Fruit fly (Drosophila melanogaster): ENCODE data around the gene CG13272.
A peak's percentile ranks its signal among the peaks of the same experiment; 100 is the strongest.

CG13272 gene

dm6 chr2L:16848670-16849069 lies 44.0 kb downstream of the CG13272 start, which contains the start of gene CG13284:
Gene CG13284 (minus strand): TSS chr2L:16848716.
- TF ChIP-seq rn (GFP tag; IDR thresholded peaks at IDR 0.05) (no peak), CG34367 (tag; optimal IDR thresholded peaks at IDR 0.05) (no peak), CG13204 (GFP tag; optimal IDR thresholded peaks at IDR 0.05) (no peak), CG17806 (tag; optimal IDR thresholded peaks at IDR 0.05) (no peak), fd96Ca (GFP tag; IDR thresholded peaks at IDR 0.05) (no peak)

- TF ChIP-seq CG8159 (tag; optimal IDR thresholded peaks at IDR 0.05) (no peak), CG12605 (GFP tag; IDR thresholded peaks at IDR 0.05) (no peak), EcR (GFP tag; optimal IDR thresholded peaks at IDR 0.05) (no peak), CG9948 (tag; optimal IDR thresholded peaks at IDR 0.05) (no peak), Pif1A (GFP tag; optimal IDR thresholded peaks at IDR 0.05) (no peak)
Measured at dm6 chr2L:16850442-16850841, 45.8 kb downstream of the CG13272 start.

DNA sequence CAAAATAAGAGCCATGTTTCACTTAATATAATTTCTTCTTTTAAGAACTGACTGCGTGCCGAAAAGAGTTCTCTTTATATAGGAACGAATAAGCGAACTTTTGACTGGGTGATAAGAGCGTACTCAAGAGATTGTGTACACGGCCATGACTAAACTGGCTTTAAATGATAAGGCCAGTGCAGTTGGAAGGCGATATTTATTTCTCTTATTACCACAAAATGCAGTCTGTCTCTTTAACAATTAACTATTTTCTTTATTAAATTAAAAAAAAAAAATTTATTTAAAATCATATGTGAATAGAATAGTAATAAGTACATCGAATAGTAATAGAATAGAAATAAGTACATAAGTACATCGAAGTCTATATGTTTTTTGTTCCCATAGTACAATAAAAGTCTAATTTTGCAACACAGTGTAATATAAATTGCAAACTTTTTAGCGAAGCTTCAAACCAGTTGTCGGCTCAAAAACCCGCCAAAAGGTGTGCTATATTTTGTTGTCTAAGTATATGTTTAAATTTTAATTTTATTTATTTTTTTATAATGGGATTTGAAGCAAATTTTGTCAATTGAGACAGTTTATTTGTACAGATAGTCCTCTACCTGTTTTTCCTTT lies 47.7 kb downstream of the CG13272 start, which contains the start of gene CG31810:
Gene CG31810 (minus strand): TSS at position 51 of the 615 bp plus-strand sequence.
- TF ChIP-seq D1 (tag; optimal IDR thresholded peaks at IDR 0.05) (peak; percentile 55), CG32121 (GFP tag; IDR thresholded peaks at IDR 0.05) (0 out of 2 replicates have a peak, but pooled peaks have one; percentile 17), fd96Ca (GFP tag; IDR thresholded peaks at IDR 0.05) (no peak), CG14655 (GFP tag; optimal IDR thresholded peaks at IDR 0.05) (no peak), EcR (GFP tag; optimal IDR thresholded peaks at IDR 0.05) (no peak)

dm6 chr2L:16857131-16857530 lies 52.4 kb downstream of the CG13272 start:
- TF ChIP-seq CG14655 (GFP tag; optimal IDR thresholded peaks at IDR 0.05) (no peak), CG32121 (GFP tag; IDR thresholded peaks at IDR 0.05) (no peak), CG8159 (tag; optimal IDR thresholded peaks at IDR 0.05) (no peak), CG10348 (GFP tag; IDR thresholded peaks at IDR 0.05) (no peak), CG8301 (tag; optimal IDR thresholded peaks at IDR 0.05) (no peak), CG13204 (GFP tag; optimal IDR thresholded peaks at IDR 0.05) (no peak), Pif1A (GFP tag; optimal IDR thresholded peaks at IDR 0.05) (no peak), CG12605 (GFP tag; IDR thresholded peaks at IDR 0.05) (no peak), Pif1B (GFP tag; optimal IDR thresholded peaks at IDR 0.05) (no peak), CG17806 (tag; optimal IDR thresholded peaks at IDR 0.05) (no peak), CG34367 (tag; optimal IDR thresholded peaks at IDR 0.05) (no peak), Ets98B (GFP tag; IDR thresholded peaks at IDR 0.05) (no peak), Snoo (tag; optimal IDR thresholded peaks at IDR 0.05) (no peak), D1 (tag; optimal IDR thresholded peaks at IDR 0.05) (no peak), fd96Ca (GFP tag; IDR thresholded peaks at IDR 0.05) (no peak), CG15710 (tag; optimal IDR thresholded peaks at IDR 0.05) (no peak), CG9948 (tag; optimal IDR thresholded peaks at IDR 0.05) (no peak), CG4496 (GFP tag; IDR thresholded peaks at IDR 0.05) (no peak), EcR (GFP tag; optimal IDR thresholded peaks at IDR 0.05) (no peak)

- no peak for TF ChIP-seq Ets98B (GFP tag; IDR thresholded peaks at IDR 0.05)
- no peak for TF ChIP-seq Pif1B (GFP tag; optimal IDR thresholded peaks at IDR 0.05)
- TF ChIP-seq CG13204 (GFP tag; optimal IDR thresholded peaks at IDR 0.05), result no peak
- no peak for TF ChIP-seq CG17806 (tag; optimal IDR thresholded peaks at IDR 0.05)
- no peak for TF ChIP-seq CG34367 (tag; optimal IDR thresholded peaks at IDR 0.05)
- TF ChIP-seq rn (GFP tag; IDR thresholded peaks at IDR 0.05), result no peak
- no peak for TF ChIP-seq CG14655 (GFP tag; optimal IDR thresholded peaks at IDR 0.05)
- no peak for TF ChIP-seq EcR (GFP tag; optimal IDR thresholded peaks at IDR 0.05)
- TF ChIP-seq CG8159 (tag; optimal IDR thresholded peaks at IDR 0.05), result no peak
- no peak for TF ChIP-seq CG4496 (GFP tag; IDR thresholded peaks at IDR 0.05)
- no peak for TF ChIP-seq CG10348 (GFP tag; IDR thresholded peaks at IDR 0.05)
- no peak for TF ChIP-seq D1 (tag; optimal IDR thresholded peaks at IDR 0.05)
- no peak for TF ChIP-seq CG8301 (tag; optimal IDR thresholded peaks at IDR 0.05)
- no peak for TF ChIP-seq CG12605 (GFP tag; IDR thresholded peaks at IDR 0.05)
- no peak for TF ChIP-seq fd96Ca (GFP tag; IDR thresholded peaks at IDR 0.05)
Measured at dm6 chr2L:16857665-16858064, 53.0 kb downstream of the CG13272 start.

DNA sequence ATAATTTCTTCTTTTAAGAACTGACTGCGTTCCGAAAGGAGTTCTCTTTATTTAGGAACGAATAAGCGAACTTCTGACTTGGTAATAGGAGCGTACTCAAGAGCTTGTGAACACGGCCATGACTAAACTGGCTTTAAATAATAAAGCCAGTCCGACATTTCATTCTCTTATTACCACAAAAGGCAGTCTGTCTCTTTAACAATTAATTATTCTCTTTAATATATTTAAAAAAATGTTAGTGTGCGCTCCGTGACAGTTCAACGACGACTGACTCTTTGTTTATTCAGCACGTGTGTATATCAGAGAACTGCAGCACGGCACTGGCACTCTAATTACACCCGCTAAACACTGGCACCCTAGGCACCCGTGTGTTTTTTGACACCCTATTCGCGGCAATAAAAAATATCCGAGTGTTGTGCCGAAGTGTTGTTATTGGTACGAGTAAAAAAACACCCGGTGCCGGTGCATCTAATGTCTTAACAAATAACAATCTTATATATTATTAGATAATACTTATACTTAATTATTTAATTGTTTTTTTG lies 53.9 kb downstream of the CG13272 start, which contains the start of gene CG31809:
Gene CG31809 (minus strand): TSS at position 249 of the 542 bp plus-strand sequence.
- TF ChIP-seq CG9948 (tag; optimal IDR thresholded peaks at IDR 0.05), result no peak
- TF ChIP-seq D1 (tag; optimal IDR thresholded peaks at IDR 0.05), result peak; percentile 38

- TF ChIP-seq gl (tag; optimal IDR thresholded peaks at IDR 0.05) (no peak), CG4496 (GFP tag; IDR thresholded peaks at IDR 0.05) (no peak), CG9948 (tag; optimal IDR thresholded peaks at IDR 0.05) (no peak), CG10348 (GFP tag; IDR thresholded peaks at IDR 0.05) (no peak), CG17806 (tag; optimal IDR thresholded peaks at IDR 0.05) (no peak), EcR (GFP tag; optimal IDR thresholded peaks at IDR 0.05) (no peak), CG13204 (GFP tag; optimal IDR thresholded peaks at IDR 0.05) (no peak)
Measured at dm6 chr2L:16859103-16859502, 54.4 kb downstream of the CG13272 start.

Data from whole organism, pupa.